Fruit fly (Drosophila melanogaster): ENCODE data around the gene RYa-R.

RYa-R gene

dm6 chr3R:26968313-26968605, 28.5 kb upstream of the RYa-R start:
- no peak for TF ChIP-seq CG33017 (tag; optimal IDR thresholded peaks at IDR 0.05)
- TF ChIP-seq kay (GFP tag; ENCODE audit: borderline replicate concordance) = peak; percentile 57

dm6 chr3R:26968823-26969638, 27.7 kb upstream of the RYa-R start:
- TF ChIP-seq Hr96 (GFP tag; optimal IDR thresholded peaks at IDR 0.05) (no peak), bab1 (GFP tag; optimal IDR thresholded peaks at IDR 0.05) (peak; percentile 50), kay (GFP tag; ENCODE audit: borderline replicate concordance) (peak; percentile 26), tj (GFP tag; optimal IDR thresholded peaks at IDR 0.05) (peak; percentile 96), cic (GFP tag; optimal IDR thresholded peaks at IDR 0.05) (no peak), CG33017 (tag; optimal IDR thresholded peaks at IDR 0.05) (peak; percentile 8)

- TF ChIP-seq tj (GFP tag; optimal IDR thresholded peaks at IDR 0.05) (peak; percentile 22), bab1 (GFP tag; optimal IDR thresholded peaks at IDR 0.05) (peak; percentile 37), CG5204 (GFP tag; optimal IDR thresholded peaks at IDR 0.05) (no peak), pad (GFP tag; optimal IDR thresholded peaks at IDR 0.05) (no peak), CG14711 (tag; optimal IDR thresholded peaks at IDR 0.05) (peak; percentile 24)
Measured at dm6 chr3R:26969743-26970142, 27.0 kb upstream of the RYa-R start.

DNA sequence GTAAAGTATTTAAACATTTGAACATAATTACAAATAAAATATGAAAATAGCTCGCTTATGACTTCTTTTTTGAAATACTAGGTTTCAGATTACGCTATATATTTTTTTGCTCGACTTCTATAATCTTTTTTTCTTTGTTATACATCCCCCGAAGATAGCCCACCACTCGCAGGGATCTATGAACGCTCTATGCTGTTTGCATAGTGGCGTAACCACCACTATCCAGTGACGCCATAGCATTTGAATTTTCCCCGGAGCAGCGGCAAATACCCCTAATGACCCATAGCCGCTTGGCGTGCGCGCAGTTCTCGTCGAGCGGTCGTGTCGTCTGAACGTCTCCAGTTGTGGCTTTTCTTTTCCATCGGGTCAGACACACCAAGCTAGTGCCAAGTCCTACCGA, 18.5 kb upstream of the RYa-R start, which contains the start of the genes CG14253 and CG46313:
TSS of gene CG14253 (plus strand) at position 301 of the 400 bp plus-strand sequence.
TSS of gene CG46313 (plus strand) at position 301 of the 400 bp plus-strand sequence.
- TF ChIP-seq Mnt (GFP tag; optimal IDR thresholded peaks at IDR 0.05) (no peak), CG33017 (tag; optimal IDR thresholded peaks at IDR 0.05) (no peak), bab1 (GFP tag; optimal IDR thresholded peaks at IDR 0.05) (no peak), cic (GFP tag; optimal IDR thresholded peaks at IDR 0.05) (no peak), toe (GFP tag; optimal IDR thresholded peaks at IDR 0.05) (no peak), CG12768 (GFP tag; optimal IDR thresholded peaks at IDR 0.05) (no peak), cnc (optimal IDR thresholded peaks at IDR 0.05) (no peak), pad (GFP tag; optimal IDR thresholded peaks at IDR 0.05) (no peak), CG5204 (GFP tag; optimal IDR thresholded peaks at IDR 0.05) (no peak), kay (GFP tag; ENCODE audit: borderline replicate concordance) (no peak)

DNA sequence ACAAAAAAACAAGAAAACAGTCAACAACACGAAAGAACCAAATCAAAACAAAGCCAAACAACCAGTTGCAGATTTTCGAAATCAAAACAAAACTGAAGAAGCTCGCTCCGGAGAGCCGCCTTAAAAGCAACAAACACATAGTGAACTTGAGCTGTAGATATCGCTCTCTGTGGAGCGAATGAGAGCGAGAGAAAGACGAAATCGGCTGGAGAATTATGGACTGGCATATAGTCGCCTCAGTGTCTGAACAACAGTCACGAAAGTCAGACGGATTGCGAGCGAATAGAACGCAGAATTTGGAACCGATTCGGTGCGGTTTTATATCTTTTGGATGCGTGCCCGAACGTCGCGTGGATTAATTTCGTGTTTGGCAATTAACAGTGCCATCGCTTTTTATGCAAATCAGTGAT, 16.5 kb upstream of the RYa-R start:
- no peak for TF ChIP-seq Hr96 (GFP tag; optimal IDR thresholded peaks at IDR 0.05)
- TF ChIP-seq pad (GFP tag; optimal IDR thresholded peaks at IDR 0.05) = no peak
- peak; percentile 29 for TF ChIP-seq kay (GFP tag; ENCODE audit: borderline replicate concordance)
- TF ChIP-seq bab1 (GFP tag; optimal IDR thresholded peaks at IDR 0.05) = peak; percentile 42
- no peak for TF ChIP-seq CG5204 (GFP tag; optimal IDR thresholded peaks at IDR 0.05)

- TF ChIP-seq CG14711 (tag; optimal IDR thresholded peaks at IDR 0.05) = no peak
Measured at dm6 chr3R:26982106-26982505, 14.7 kb upstream of the RYa-R start.

dm6 chr3R:26984437-26984836, 12.3 kb upstream of the RYa-R start:
- no peak for TF ChIP-seq kay (GFP tag; ENCODE audit: borderline replicate concordance)
- TF ChIP-seq tj (GFP tag; optimal IDR thresholded peaks at IDR 0.05) = no peak
- TF ChIP-seq CG11617 (GFP tag; optimal IDR thresholded peaks at IDR 0.05) = no peak
- TF ChIP-seq CG5204 (GFP tag; optimal IDR thresholded peaks at IDR 0.05) = no peak
- TF ChIP-seq CG7101 (tag; optimal IDR thresholded peaks at IDR 0.05) = no peak
- no peak for TF ChIP-seq CG7045 (GFP tag; optimal IDR thresholded peaks at IDR 0.05)
- no peak for TF ChIP-seq CG12768 (GFP tag; optimal IDR thresholded peaks at IDR 0.05)

dm6 chr3R:26987455-26987854, 9.3 kb upstream of the RYa-R start:
- TF ChIP-seq Clk (GFP tag; optimal IDR thresholded peaks at IDR 0.05) (no peak), cic (GFP tag; optimal IDR thresholded peaks at IDR 0.05) (peak; percentile 85), Crg-1 (GFP tag; optimal IDR thresholded peaks at IDR 0.05) (no peak), CG7045 (GFP tag; optimal IDR thresholded peaks at IDR 0.05) (peak; percentile 51), kay (GFP tag; ENCODE audit: borderline replicate concordance) (no peak), cnc (optimal IDR thresholded peaks at IDR 0.05) (no peak), CG11617 (GFP tag; optimal IDR thresholded peaks at IDR 0.05) (no peak), CG14711 (tag; optimal IDR thresholded peaks at IDR 0.05) (peak; percentile 31), Mnt (GFP tag; optimal IDR thresholded peaks at IDR 0.05) (peak; percentile 8), bab1 (GFP tag; optimal IDR thresholded peaks at IDR 0.05) (no peak), Hr96 (GFP tag; optimal IDR thresholded peaks at IDR 0.05) (no peak), pad (GFP tag; optimal IDR thresholded peaks at IDR 0.05) (no peak), toe (GFP tag; optimal IDR thresholded peaks at IDR 0.05) (no peak), CG7101 (tag; optimal IDR thresholded peaks at IDR 0.05) (peak; percentile 3), ovo (GFP tag; optimal IDR thresholded peaks at IDR 0.05) (no peak), CG12768 (GFP tag; optimal IDR thresholded peaks at IDR 0.05) (peak; percentile 67), tj (GFP tag; optimal IDR thresholded peaks at IDR 0.05) (no peak), CG5204 (GFP tag; optimal IDR thresholded peaks at IDR 0.05) (no peak), CG33017 (tag; optimal IDR thresholded peaks at IDR 0.05) (peak; percentile 30), CG1620 (GFP tag; optimal IDR thresholded peaks at IDR 0.05) (no peak)

Data from whole organism, adult.